ENCODE assay signal across 2 worm cellular contexts in genomic region chrX:11122412-11122811, ce11.
A peak's percentile ranks its signal among the peaks of the same experiment; 100 is the strongest.
TF ChIP-seq lines count a peak whose summit lies in the region.

No protein-coding gene starts in this region.

TF ChIP-seq in whole organism, L1 larva, 84 proteins besides CTCF, POLR2A, EP300 and RAD21:
- TF ChIP-seq alr-1 (tag; optimal IDR thresholded peaks at IDR 0.05; lab: Kevin White, UChicago; ENCODE audit: borderline replicate concordance) (peak; percentile 72), Y116A8C.19 (tag; optimal IDR thresholded peaks at IDR 0.05; lab: Kevin White, UChicago; ENCODE audit: borderline replicate concordance) (no peak)

TF ChIP-seq in whole organism, L4 larva, 104 proteins besides CTCF, POLR2A, EP300 and RAD21:
- peak in 1 of 2 experiments; percentile 66 for TF ChIP-seq unc-62 (GFP tag; optimal IDR thresholded peaks at IDR 0.05 in 1 of 2; lab: Kevin White, UChicago)
- no peak for TF ChIP-seq unc-62 (tag; optimal IDR thresholded peaks at IDR 0.05; lab: Kevin White, UChicago)
- TF ChIP-seq aha-1 (tag; lab: Kevin White, UChicago): peak; percentile 58
- TF ChIP-seq fkh-10 (GFP tag; optimal IDR thresholded peaks at IDR 0.05; lab: Kevin White, UChicago): no peak
- TF ChIP-seq nhr-25 (tag; optimal IDR thresholded peaks at IDR 0.05; lab: Kevin White, UChicago; ENCODE audit: borderline replicate concordance, insufficient read depth): no peak
- TF ChIP-seq hif-1 (tag; optimal IDR thresholded peaks at IDR 0.05; lab: Kevin White, UChicago): no peak

Comparison
In these comparisons a context has a peak if more than half of its experiments do, and no peak if none do; other contexts are left out.
1. Of the 29 proteins assayed by ChIP-seq in both whole organism, L4 larva and whole organism, L1 larva: peak only in whole organism, L4 larva: aha-1; only in whole organism, L1 larva: none; in both: none; in neither: 27; mixed calls (peak in some experiments, not most) for 1.